Worm (Caenorhabditis elegans): ENCODE measurements around the gene cdf-2.
A peak's percentile ranks its signal among the peaks of the same experiment; 100 is the strongest.

cdf-2 gene

ce11 chrX:12472232-12472631, 5.5 kb upstream of the cdf-2 start:
- no peak for TF ChIP-seq med-1 (GFP tag; optimal IDR thresholded peaks at IDR 0.05; ENCODE audit: insufficient read depth)
- no peak for TF ChIP-seq flt-1 (GFP tag; IDR thresholded peaks at IDR 0.05)
- no peak for TF ChIP-seq T22C8.4 (GFP tag; IDR thresholded peaks at IDR 0.05)
- TF ChIP-seq tab-1 (GFP tag; IDR thresholded peaks at IDR 0.05) = no peak
- TF ChIP-seq ztf-23 (GFP tag; IDR thresholded peaks at IDR 0.05) = no peak
- TF ChIP-seq klf-2 (GFP tag; conservative IDR thresholded peaks at IDR 0.05) = no peak
- TF ChIP-seq cog-1 (tag; optimal IDR thresholded peaks at IDR 0.05) = no peak
- TF ChIP-seq ztf-29 (GFP tag; IDR thresholded peaks at IDR 0.05) = no peak
- TF ChIP-seq ref-1 (GFP tag; conservative IDR thresholded peaks at IDR 0.05) = no peak

- TF ChIP-seq flt-1 (GFP tag; IDR thresholded peaks at IDR 0.05) (no peak), med-1 (GFP tag; optimal IDR thresholded peaks at IDR 0.05; ENCODE audit: insufficient read depth) (no peak), tab-1 (GFP tag; IDR thresholded peaks at IDR 0.05) (no peak), ref-1 (GFP tag; conservative IDR thresholded peaks at IDR 0.05) (no peak), ztf-29 (GFP tag; IDR thresholded peaks at IDR 0.05) (no peak), cog-1 (tag; optimal IDR thresholded peaks at IDR 0.05) (no peak), klf-2 (GFP tag; conservative IDR thresholded peaks at IDR 0.05) (no peak), T22C8.4 (GFP tag; IDR thresholded peaks at IDR 0.05) (no peak), ztf-23 (GFP tag; IDR thresholded peaks at IDR 0.05) (no peak)
Observed at ce11 chrX:12469846-12470245, 3.1 kb upstream of the cdf-2 start.

ce11 chrX:12467660-12468111, 969 bp upstream of the cdf-2 start, which contains the start of gene myo-2:
TSS of gene myo-2 (plus strand) at chrX:12468061.
- TF ChIP-seq tab-1 (GFP tag; IDR thresholded peaks at IDR 0.05) (0 out of 2 replicates have a peak, but pooled peaks have one; percentile 39), ztf-23 (GFP tag; IDR thresholded peaks at IDR 0.05) (no peak)

ce11 chrX:12463504-12463903, 3.2 kb downstream of the cdf-2 start, which contains the start of gene T18D3.5:
TSS of gene T18D3.5 (plus strand) at chrX:12463804.
- no peak for TF ChIP-seq med-1 (GFP tag; optimal IDR thresholded peaks at IDR 0.05; ENCODE audit: insufficient read depth)
- TF ChIP-seq flt-1 (GFP tag; IDR thresholded peaks at IDR 0.05) = no peak
- TF ChIP-seq ztf-23 (GFP tag; IDR thresholded peaks at IDR 0.05) = no peak
- no peak for TF ChIP-seq cog-1 (tag; optimal IDR thresholded peaks at IDR 0.05)
- TF ChIP-seq ref-1 (GFP tag; conservative IDR thresholded peaks at IDR 0.05) = no peak
- no peak for TF ChIP-seq T22C8.4 (GFP tag; IDR thresholded peaks at IDR 0.05)
- no peak for TF ChIP-seq tab-1 (GFP tag; IDR thresholded peaks at IDR 0.05)
- TF ChIP-seq klf-2 (GFP tag; conservative IDR thresholded peaks at IDR 0.05) = no peak
- TF ChIP-seq ztf-29 (GFP tag; IDR thresholded peaks at IDR 0.05) = no peak

- no peak for TF ChIP-seq flt-1 (GFP tag; IDR thresholded peaks at IDR 0.05)
- TF ChIP-seq klf-2 (GFP tag; conservative IDR thresholded peaks at IDR 0.05) = no peak
- no peak for TF ChIP-seq ztf-29 (GFP tag; IDR thresholded peaks at IDR 0.05)
- no peak for TF ChIP-seq med-1 (GFP tag; optimal IDR thresholded peaks at IDR 0.05; ENCODE audit: insufficient read depth)
- TF ChIP-seq ztf-23 (GFP tag; IDR thresholded peaks at IDR 0.05) = no peak
- TF ChIP-seq T22C8.4 (GFP tag; IDR thresholded peaks at IDR 0.05) = no peak
- TF ChIP-seq ref-1 (GFP tag; conservative IDR thresholded peaks at IDR 0.05) = no peak
- no peak for TF ChIP-seq tab-1 (GFP tag; IDR thresholded peaks at IDR 0.05)
- no peak for TF ChIP-seq cog-1 (tag; optimal IDR thresholded peaks at IDR 0.05)
Observed at ce11 chrX:12461557-12461956, 5.2 kb downstream of the cdf-2 start, which contains the start of gene odr-7. TSS of gene odr-7 (minus strand) at chrX:12461657.

- TF ChIP-seq flt-1 (GFP tag; IDR thresholded peaks at IDR 0.05) (peak; percentile 93), ztf-29 (GFP tag; IDR thresholded peaks at IDR 0.05) (peak; percentile 52; the same call in 1 of the 2 replicates), klf-2 (GFP tag; conservative IDR thresholded peaks at IDR 0.05) (peak; percentile 70), tab-1 (GFP tag; IDR thresholded peaks at IDR 0.05) (peak; percentile 87), ref-1 (GFP tag; conservative IDR thresholded peaks at IDR 0.05) (peak; percentile 52; the same call in 1 of the 2 replicates), med-1 (GFP tag; optimal IDR thresholded peaks at IDR 0.05; ENCODE audit: insufficient read depth) (peak; percentile 31), T22C8.4 (GFP tag; IDR thresholded peaks at IDR 0.05) (peak; percentile 79), cog-1 (tag; optimal IDR thresholded peaks at IDR 0.05) (peak; percentile 62), ztf-23 (GFP tag; IDR thresholded peaks at IDR 0.05) (peak; percentile 81)
Observed at ce11 chrX:12458021-12458420, 8.7 kb downstream of the cdf-2 start.

- TF ChIP-seq ztf-29 (GFP tag; IDR thresholded peaks at IDR 0.05) (no peak), ztf-23 (GFP tag; IDR thresholded peaks at IDR 0.05) (no peak), flt-1 (GFP tag; IDR thresholded peaks at IDR 0.05) (0 out of 2 replicates have a peak, but pooled peaks have one; percentile 9), tab-1 (GFP tag; IDR thresholded peaks at IDR 0.05) (no peak), cog-1 (tag; optimal IDR thresholded peaks at IDR 0.05) (peak; percentile 15), med-1 (GFP tag; optimal IDR thresholded peaks at IDR 0.05; ENCODE audit: insufficient read depth) (no peak), T22C8.4 (GFP tag; IDR thresholded peaks at IDR 0.05) (no peak), klf-2 (GFP tag; conservative IDR thresholded peaks at IDR 0.05) (no peak), ref-1 (GFP tag; conservative IDR thresholded peaks at IDR 0.05) (no peak)
Observed at ce11 chrX:12454290-12454795, 12.4 kb downstream of the cdf-2 start, which contains the start of the genes T18D3.9 and T18D3.1. TSS of gene T18D3.9 (minus strand) at chrX:12454457. TSS of gene T18D3.1 (plus strand) at chrX:12454745.

- no peak for TF ChIP-seq med-1 (GFP tag; optimal IDR thresholded peaks at IDR 0.05; ENCODE audit: insufficient read depth)
- 0 out of 2 replicates have a peak, but pooled peaks have one; percentile 28 for TF ChIP-seq flt-1 (GFP tag; IDR thresholded peaks at IDR 0.05)
- no peak for TF ChIP-seq klf-2 (GFP tag; conservative IDR thresholded peaks at IDR 0.05)
- 0 out of 2 replicates have a peak, but pooled peaks have one; percentile 24 for TF ChIP-seq ztf-29 (GFP tag; IDR thresholded peaks at IDR 0.05)
- TF ChIP-seq cog-1 (tag; optimal IDR thresholded peaks at IDR 0.05) = peak; percentile 30
- no peak for TF ChIP-seq ref-1 (GFP tag; conservative IDR thresholded peaks at IDR 0.05)
- no peak for TF ChIP-seq T22C8.4 (GFP tag; IDR thresholded peaks at IDR 0.05)
- TF ChIP-seq tab-1 (GFP tag; IDR thresholded peaks at IDR 0.05) = no peak
Observed at ce11 chrX:12452143-12452570, 14.6 kb downstream of the cdf-2 start.

ce11 chrX:12451258-12451657, 15.5 kb downstream of the cdf-2 start:
- TF ChIP-seq T22C8.4 (GFP tag; IDR thresholded peaks at IDR 0.05) (no peak), ztf-23 (GFP tag; IDR thresholded peaks at IDR 0.05) (no peak), ztf-29 (GFP tag; IDR thresholded peaks at IDR 0.05) (no peak), flt-1 (GFP tag; IDR thresholded peaks at IDR 0.05) (no peak), klf-2 (GFP tag; conservative IDR thresholded peaks at IDR 0.05) (no peak), tab-1 (GFP tag; IDR thresholded peaks at IDR 0.05) (no peak), cog-1 (tag; optimal IDR thresholded peaks at IDR 0.05) (no peak), ref-1 (GFP tag; conservative IDR thresholded peaks at IDR 0.05) (no peak), med-1 (GFP tag; optimal IDR thresholded peaks at IDR 0.05; ENCODE audit: insufficient read depth) (no peak)

Data from whole organism, midembryonic.